Worm (Caenorhabditis elegans) whole organism, early embryonic: Measurements from ENCODE around the gene cest-24.

Source experiments
- B0310.2 ChIP-seq: sonication (generic microtip); optimal IDR thresholded peaks from 2 replicates; lab custom pipeline; 2016; ENCODE audit warnings: mild to moderate bottlenecking, missing genetic modification characterization, missing compliant biosample characterization
- F13C5.2 ChIP-seq: sonication (generic microtip); optimal IDR thresholded peaks from 2 replicates; lab custom pipeline; 2017; ENCODE audit warnings: mild to moderate bottlenecking, missing genetic modification characterization, inconsistent platforms, missing compliant biosample characterization
- aly-1 ChIP-seq: sonication (generic microtip); optimal IDR thresholded peaks from 2 replicates; lab custom pipeline; 2016; ENCODE audit warnings: missing genetic modification characterization, missing compliant biosample characterization
- ama-1 ChIP-seq: fragments of 150-350 bp; optimal IDR thresholded peaks from 2 replicates; lab custom pipeline; 2014
- ceh-13 ChIP-seq: fragments of 200-800 bp; sonication (Bioruptor generic); optimal IDR thresholded peaks from 2 replicates; lab custom pipeline; 2018; ENCODE audit warnings: mild to moderate bottlenecking, missing genetic modification characterization, missing compliant biosample characterization
- ceh-36 ChIP-seq: sonication (generic microtip); optimal IDR thresholded peaks from 2 replicates; lab custom pipeline; 2016; ENCODE audit warnings: missing genetic modification characterization, inconsistent platforms, missing compliant biosample characterization
- flt-1 ChIP-seq: fragments of 200-800 bp; sonication (Bioruptor generic); IDR thresholded peaks from 2 replicates; pipeline ENCODE4 v1.3.6; 2022; ENCODE audit warnings: missing genetic modification characterization, missing compliant biosample characterization
- hmbx-1 ChIP-seq: sonication (generic microtip); optimal IDR thresholded peaks from 2 replicates; lab custom pipeline; 2016; ENCODE audit warnings: mild to moderate bottlenecking, missing genetic modification characterization, missing compliant biosample characterization
- pes-1 ChIP-seq: fragments of 200-800 bp; sonication (Bioruptor generic); IDR thresholded peaks from 2 replicates; pipeline ENCODE4 v1.3.6; 2022; ENCODE audit warnings: missing genetic modification reagents, missing genetic modification characterization, missing compliant biosample characterization
- scrt-1 ChIP-seq: fragments of 200-800 bp; sonication (Bioruptor generic); IDR thresholded peaks from 2 replicates; pipeline ENCODE4 v1.3.6; 2022; ENCODE audit warnings: missing genetic modification characterization, missing compliant biosample characterization

- TF ChIP-seq aly-1 (tag; lab: Kevin White, UChicago) (no peak), ama-1 (lab: Kevin White, UChicago) (no peak), flt-1 (GFP tag; lab: Robert Waterston, UW) (no peak), B0310.2 (tag; lab: Kevin White, UChicago) (no peak), F13C5.2 (no peak), ceh-36 (tag; lab: Kevin White, UChicago) (no peak), hmbx-1 (tag; lab: Kevin White, UChicago) (no peak), pes-1 (no peak), ceh-13 (GFP tag; lab: Kevin White, UChicago) (no peak), scrt-1 (GFP tag; lab: Robert Waterston, UW) (no peak)
These were observed 12.2 kb downstream of the cest-24 start, which contains the start of gene T28C12.2 for ce11 chrV:6328897-6329296.
